Fruit fly (Drosophila melanogaster) whole organism, wandering third instar larva: ENCODE results near the gene Plc21C.

Experiments
- CrebA ChIP-seq: fragments of 200-800 bp; sonication (Bioruptor generic); optimal IDR thresholded peaks from 2 replicates; lab custom pipeline; 2016; ENCODE audit warnings: missing biosample characterization, mild to moderate bottlenecking, missing genetic modification characterization, borderline replicate concordance
- Dif ChIP-seq: fragments of 200-275, 200-300 bp; sonication (Bioruptor generic); optimal IDR thresholded peaks from 2 replicates; lab custom pipeline; 2018; ENCODE audit warnings: missing biosample characterization, missing genetic modification characterization; ENCODE audit not compliant: partially characterized antibody
- GATAd ChIP-seq: sonication (Bioruptor generic); optimal IDR thresholded peaks from 2 replicates; lab custom pipeline; 2016; ENCODE audit warnings: missing biosample characterization, missing genetic modification characterization
- Hnf4 ChIP-seq: fragments of 200-800 bp; sonication (Bioruptor generic); optimal IDR thresholded peaks from 2 replicates; lab custom pipeline; 2016; ENCODE audit warnings: missing biosample characterization, mild to moderate bottlenecking, missing genetic modification characterization
- Hr78 ChIP-seq: fragments of >200 bp; optimal IDR thresholded peaks from 2 replicates; lab custom pipeline; 2017; ENCODE audit warnings: missing biosample characterization, missing genetic modification characterization
- Hr83 ChIP-seq: fragments of 200-300 bp; sonication (Bioruptor generic); optimal IDR thresholded peaks from 2 replicates; lab custom pipeline; 2016; ENCODE audit warnings: missing biosample characterization, mild to moderate bottlenecking, missing genetic modification characterization, moderate library complexity; ENCODE audit not compliant: poor library complexity, severe bottlenecking
- Jra ChIP-seq: sonication (Bioruptor generic); optimal IDR thresholded peaks from 2 replicates; lab custom pipeline; 2016; ENCODE audit warnings: missing biosample characterization, missing genetic modification characterization
- Mio ChIP-seq: sonication (Bioruptor generic); optimal IDR thresholded peaks from 2 replicates; lab custom pipeline; 2016; ENCODE audit warnings: missing biosample characterization, missing genetic modification characterization
- N ChIP-seq: fragments of >200 bp; optimal IDR thresholded peaks from 2 replicates; lab custom pipeline; 2018; ENCODE audit warnings: missing biosample characterization, missing external identifiers, missing genetic modification characterization
- OdsH ChIP-seq: fragments of 200-800 bp; sonication (Bioruptor generic); optimal IDR thresholded peaks from 2 replicates; lab custom pipeline; 2016; ENCODE audit warnings: missing biosample characterization, mild to moderate bottlenecking, missing genetic modification characterization
- Rel ChIP-seq, 2 experiments: fragments of 200-800 bp; sonication (Bioruptor generic) in 1 of 2; optimal IDR thresholded peaks; 2 replicates in 1 of 2; 3 replicates in 1 of 2; lab custom pipeline; 2016 to 2019; ENCODE audit warnings: mild to moderate bottlenecking in 2 of 2, missing biosample characterization in 2 of 2, missing genetic modification characterization in 2 of 2, moderate library complexity in 1 of 2
- Sp1 ChIP-seq: fragments of 200-800 bp; sonication (Bioruptor generic); optimal IDR thresholded peaks from 3 replicates; lab custom pipeline; 2019; ENCODE audit warnings: missing biosample characterization, mild to moderate bottlenecking, missing genetic modification characterization, moderate library complexity
- Vsx2 ChIP-seq: fragments of 200-300, 225-300 bp; sonication (Bioruptor generic); optimal IDR thresholded peaks from 2 replicates; lab custom pipeline; 2018; ENCODE audit warnings: missing biosample characterization, missing genetic modification characterization; ENCODE audit not compliant: partially characterized antibody
- dl ChIP-seq, 2 experiments: fragments of 175-275, 200-275 bp in 1 of 2; fragments of 200-275 bp in 1 of 2; sonication (Bioruptor generic); optimal IDR thresholded peaks; lab custom pipeline; 2018; ENCODE audit warnings: mild to moderate bottlenecking in 2 of 2, missing biosample characterization in 2 of 2, missing genetic modification characterization in 2 of 2, moderate library complexity in 2 of 2; ENCODE audit not compliant: partially characterized antibody in 2 of 2, insufficient read depth in 1 of 2
- dmrt93B ChIP-seq: fragments of 200-800 bp; sonication (Bioruptor generic); optimal IDR thresholded peaks from 2 replicates; lab custom pipeline; 2018; ENCODE audit warnings: missing biosample characterization, mild to moderate bottlenecking, missing genetic modification characterization
- dsf ChIP-seq: sonication (Bioruptor generic); optimal IDR thresholded peaks from 2 replicates; lab custom pipeline; 2016; ENCODE audit warnings: missing biosample characterization, missing genetic modification characterization, borderline replicate concordance
- foxo ChIP-seq, 2 experiments: fragments of 200-800 bp; sonication (Bioruptor generic); optimal IDR thresholded peaks; 2 replicates in 1 of 2; 3 replicates in 1 of 2; lab custom pipeline; 2016 to 2017; ENCODE audit warnings: missing biosample characterization in 2 of 2, missing genetic modification characterization in 2 of 2
- fru ChIP-seq: fragments of 200-800 bp; sonication (Bioruptor generic); optimal IDR thresholded peaks from 3 replicates; lab custom pipeline; 2016; ENCODE audit warnings: missing biosample characterization, mild to moderate bottlenecking, missing genetic modification characterization
- h ChIP-seq: fragments of 200-800 bp; sonication (Bioruptor generic); optimal IDR thresholded peaks from 3 replicates; lab custom pipeline; 2016; ENCODE audit warnings: missing biosample characterization, mild to moderate bottlenecking, missing genetic modification characterization
- lola ChIP-seq: fragments of >200 bp; optimal IDR thresholded peaks from 2 replicates; lab custom pipeline; 2017; ENCODE audit warnings: missing biosample characterization, missing genetic modification characterization
- pan ChIP-seq: fragments of >200 bp; optimal IDR thresholded peaks from 2 replicates; lab custom pipeline; 2017
- rgr ChIP-seq: fragments of 200-800 bp; sonication (Bioruptor generic); optimal IDR thresholded peaks from 3 replicates; lab custom pipeline; 2016; ENCODE audit warnings: missing biosample characterization, mild to moderate bottlenecking, missing genetic modification characterization
- sage ChIP-seq: fragments of 200-800 bp; sonication (Bioruptor generic); optimal IDR thresholded peaks from 2 replicates; lab custom pipeline; 2016; ENCODE audit warnings: missing biosample characterization, mild to moderate bottlenecking, missing genetic modification characterization
- sv ChIP-seq: fragments of 200-800 bp; sonication (Bioruptor generic); optimal IDR thresholded peaks from 3 replicates; lab custom pipeline; 2016; ENCODE audit warnings: missing biosample characterization, missing genetic modification characterization
- tai ChIP-seq: sonication (Bioruptor generic); optimal IDR thresholded peaks from 2 replicates; lab custom pipeline; 2016; ENCODE audit warnings: missing biosample characterization, missing genetic modification characterization
- usp ChIP-seq: fragments of >200 bp; optimal IDR thresholded peaks from 2 replicates; lab custom pipeline; 2017; ENCODE audit warnings: missing biosample characterization, missing genetic modification characterization
- woc ChIP-seq: sonication (Bioruptor generic); optimal IDR thresholded peaks from 2 replicates; lab custom pipeline; 2016; ENCODE audit warnings: missing biosample characterization, mild to moderate bottlenecking, missing genetic modification characterization

Gene Plc21C

dm6 chr2L:322915-323314 is 17.2 kb downstream of the Plc21C start:
- TF ChIP-seq tai (GFP tag; lab: Kevin White, UChicago), result no peak
- no peak for TF ChIP-seq GATAd (GFP tag; lab: Kevin White, UChicago)

- no peak for TF ChIP-seq N (GFP tag; lab: Kevin White, UChicago)
- TF ChIP-seq Hnf4 (GFP tag; lab: Kevin White, UChicago), result no peak
- no peak for TF ChIP-seq GATAd (GFP tag; lab: Kevin White, UChicago)
- TF ChIP-seq Jra (GFP tag; lab: Kevin White, UChicago), result no peak
- no peak for TF ChIP-seq dl (GFP tag; optimal IDR thresholded peaks at IDR 0.05; lab: Kevin White, UChicago; ENCODE audit: insufficient read depth in 1 of 2, partially characterized antibody in 2 of 2)
- no peak for TF ChIP-seq Mio (GFP tag; lab: Kevin White, UChicago)
- no peak for TF ChIP-seq h (GFP tag; lab: Kevin White, UChicago)
Measured at dm6 chr2L:329661-330060, 23.9 kb downstream of the Plc21C start, which contains the start of gene CG43755. Gene CG43755, minus strand, starts transcription at chr2L:329761.

dm6 chr2L:332235-332634 is 26.5 kb downstream of the Plc21C start, which contains the start of gene CG31921:
Gene CG31921, minus strand, starts transcription at chr2L:332335.
- TF ChIP-seq foxo (GFP tag; optimal IDR thresholded peaks at IDR 0.05; lab: Kevin White, UChicago) (no peak), h (GFP tag; lab: Kevin White, UChicago) (no peak), CrebA (GFP tag; lab: Kevin White, UChicago) (no peak), N (GFP tag; lab: Kevin White, UChicago) (no peak), sage (GFP tag; lab: Kevin White, UChicago) (no peak)

- TF ChIP-seq dmrt93B (GFP tag; lab: Kevin White, UChicago), result no peak
- TF ChIP-seq woc (GFP tag; lab: Kevin White, UChicago), result no peak
- TF ChIP-seq fru (GFP tag; lab: Kevin White, UChicago), result no peak
Measured at dm6 chr2L:346781-347180, 41.0 kb downstream of the Plc21C start.

- TF ChIP-seq Hr83 (GFP tag; lab: Kevin White, UChicago), result no peak
- TF ChIP-seq sv (GFP tag; lab: Kevin White, UChicago), result no peak
- no peak for TF ChIP-seq pan (lab: Kevin White, UChicago)
- TF ChIP-seq rgr, result no peak
- TF ChIP-seq h (GFP tag; lab: Kevin White, UChicago), result no peak
- no peak for TF ChIP-seq Sp1 (GFP tag; lab: Kevin White, UChicago)
- no peak for TF ChIP-seq Mio (GFP tag; lab: Kevin White, UChicago)
- no peak for TF ChIP-seq Dif (GFP tag; lab: Kevin White, UChicago)
- no peak for TF ChIP-seq dsf (GFP tag; lab: Kevin White, UChicago)
- no peak for TF ChIP-seq Jra (GFP tag; lab: Kevin White, UChicago)
- TF ChIP-seq Rel (GFP tag; optimal IDR thresholded peaks at IDR 0.05; lab: Kevin White, UChicago), result no peak
- no peak for TF ChIP-seq Rel (tag; optimal IDR thresholded peaks at IDR 0.05; lab: Kevin White, UChicago)
- no peak for TF ChIP-seq fru (GFP tag; lab: Kevin White, UChicago)
- TF ChIP-seq OdsH (GFP tag; lab: Kevin White, UChicago), result no peak
- TF ChIP-seq, all 38 proteins: peak for 0
Measured at dm6 chr2L:347604-348003, 41.9 kb downstream of the Plc21C start.

- TF ChIP-seq Rel (GFP tag; optimal IDR thresholded peaks at IDR 0.05; lab: Kevin White, UChicago) (no peak), Rel (tag; optimal IDR thresholded peaks at IDR 0.05; lab: Kevin White, UChicago) (no peak), Vsx2 (GFP tag; lab: Kevin White, UChicago) (no peak), usp (GFP tag; lab: Kevin White, UChicago) (no peak), Dif (GFP tag; lab: Kevin White, UChicago) (no peak), Sp1 (GFP tag; lab: Kevin White, UChicago) (no peak), OdsH (GFP tag; lab: Kevin White, UChicago) (no peak), fru (GFP tag; lab: Kevin White, UChicago) (no peak), Hr78 (no peak), Jra (GFP tag; lab: Kevin White, UChicago) (no peak), lola (GFP tag; lab: Kevin White, UChicago) (no peak), dl (GFP tag; optimal IDR thresholded peaks at IDR 0.05; lab: Kevin White, UChicago; ENCODE audit: insufficient read depth in 1 of 2, partially characterized antibody in 2 of 2) (no peak)
- TF ChIP-seq, all 38 proteins: peak for 0
Measured at dm6 chr2L:356234-356633, 50.5 kb downstream of the Plc21C start.
